Worm (Caenorhabditis elegans): ENCODE measurements around the gene rab-18.

Gene rab-18

ce11 chrIII:1080536-1080935, at the start of gene rab-18, which contains the start of gene kbp-4:
TSS of gene rab-18 (minus strand) at chrIII:1080775.
TSS of gene kbp-4 (plus strand) at chrIII:1080901.
- peak; percentile 68 for TF ChIP-seq F13C5.2 (tag; optimal IDR thresholded peaks at IDR 0.05)
- no peak for TF ChIP-seq hmg-4 (GFP tag; optimal IDR thresholded peaks at IDR 0.05)
- no peak for TF ChIP-seq hmbx-1 (tag; optimal IDR thresholded peaks at IDR 0.05)
- no peak for TF ChIP-seq ceh-36 (tag; optimal IDR thresholded peaks at IDR 0.05)
- TF ChIP-seq tbx-37 (GFP tag; conservative IDR thresholded peaks at IDR 0.05), result 0 out of 2 replicates have a peak, but pooled peaks have one; percentile 4
- no peak for TF ChIP-seq pes-1 (GFP tag; IDR thresholded peaks at IDR 0.05)
- TF ChIP-seq hnd-1 (tag; optimal IDR thresholded peaks at IDR 0.05), result no peak
- no peak for TF ChIP-seq B0310.2 (tag; optimal IDR thresholded peaks at IDR 0.05)
- TF ChIP-seq ceh-13 (GFP tag; optimal IDR thresholded peaks at IDR 0.05), result no peak
- no peak for TF ChIP-seq scrt-1 (GFP tag; IDR thresholded peaks at IDR 0.05)

DNA sequence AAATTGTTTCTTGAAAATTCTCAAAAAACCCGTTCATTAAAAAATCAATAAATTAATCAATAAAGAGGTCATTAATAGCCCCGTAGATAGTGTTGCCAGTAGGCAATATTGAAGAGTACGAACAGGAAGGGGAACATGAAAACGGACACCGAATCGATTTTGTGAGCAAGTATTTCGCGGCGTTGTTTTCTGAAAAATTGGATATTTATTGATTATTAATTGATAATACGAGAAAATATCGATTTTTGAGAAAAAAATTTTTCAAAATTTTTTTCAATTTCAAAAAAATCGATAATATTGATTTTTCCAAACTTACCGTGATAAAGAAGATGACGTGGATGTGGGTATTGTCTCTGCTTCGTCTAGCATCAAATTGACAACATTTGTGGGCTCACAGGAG, 44.9 kb upstream of the rab-18 start:
- TF ChIP-seq B0310.2 (tag; optimal IDR thresholded peaks at IDR 0.05) (no peak), hmbx-1 (tag; optimal IDR thresholded peaks at IDR 0.05) (no peak), scrt-1 (GFP tag; IDR thresholded peaks at IDR 0.05) (no peak), ets-7 (tag; optimal IDR thresholded peaks at IDR 0.05) (no peak), hnd-1 (tag; optimal IDR thresholded peaks at IDR 0.05) (no peak), ceh-13 (GFP tag; optimal IDR thresholded peaks at IDR 0.05) (no peak), tra-4 (tag; optimal IDR thresholded peaks at IDR 0.05) (no peak), aly-1 (tag; optimal IDR thresholded peaks at IDR 0.05) (no peak), ceh-36 (tag; optimal IDR thresholded peaks at IDR 0.05) (no peak), hmg-4 (GFP tag; optimal IDR thresholded peaks at IDR 0.05) (no peak), pes-1 (GFP tag; IDR thresholded peaks at IDR 0.05) (no peak), F13C5.2 (tag; optimal IDR thresholded peaks at IDR 0.05) (no peak), sea-1 (GFP tag; conservative IDR thresholded peaks at IDR 0.05) (no peak), tbx-37 (GFP tag; conservative IDR thresholded peaks at IDR 0.05) (no peak), flt-1 (GFP tag; IDR thresholded peaks at IDR 0.05) (no peak), tbx-11 (GFP tag; IDR thresholded peaks at IDR 0.05) (no peak), ama-1 (optimal IDR thresholded peaks at IDR 0.05) (no peak)

DNA sequence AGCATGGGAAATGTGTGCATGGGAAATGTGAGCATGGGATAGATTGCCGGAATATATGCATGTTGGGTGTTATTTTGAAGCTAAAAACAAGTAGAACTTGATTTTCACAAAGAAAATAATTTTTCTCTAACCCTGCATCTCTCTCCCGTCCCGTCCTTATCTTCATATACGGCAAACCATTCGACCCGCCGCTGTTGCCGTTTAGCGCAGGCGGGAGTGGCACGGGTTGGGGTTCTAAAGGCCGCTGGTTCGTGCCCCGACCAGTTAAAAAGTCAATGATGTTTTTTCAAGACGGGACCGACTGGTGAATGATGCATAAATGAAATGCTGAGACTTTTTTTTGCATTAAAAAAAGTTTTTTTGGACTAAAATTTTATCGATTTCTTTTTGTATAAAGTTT, 41.7 kb upstream of the rab-18 start:
- TF ChIP-seq tra-4 (tag; optimal IDR thresholded peaks at IDR 0.05) (no peak), flt-1 (GFP tag; IDR thresholded peaks at IDR 0.05) (peak; percentile 69), ceh-13 (GFP tag; optimal IDR thresholded peaks at IDR 0.05) (peak; percentile 25), scrt-1 (GFP tag; IDR thresholded peaks at IDR 0.05) (peak; percentile 83), sea-1 (GFP tag; conservative IDR thresholded peaks at IDR 0.05) (0 out of 2 replicates have a peak, but pooled peaks have one; percentile 60), tbx-37 (GFP tag; conservative IDR thresholded peaks at IDR 0.05) (peak; percentile 57), aly-1 (tag; optimal IDR thresholded peaks at IDR 0.05) (peak; percentile 28), ets-7 (tag; optimal IDR thresholded peaks at IDR 0.05) (peak; percentile 44), F13C5.2 (tag; optimal IDR thresholded peaks at IDR 0.05) (peak; percentile 64), hmg-4 (GFP tag; optimal IDR thresholded peaks at IDR 0.05) (peak; percentile 84), ama-1 (optimal IDR thresholded peaks at IDR 0.05) (no peak), B0310.2 (tag; optimal IDR thresholded peaks at IDR 0.05) (peak; percentile 51), ceh-36 (tag; optimal IDR thresholded peaks at IDR 0.05) (peak; percentile 67), hnd-1 (tag; optimal IDR thresholded peaks at IDR 0.05) (peak; percentile 28), pes-1 (GFP tag; IDR thresholded peaks at IDR 0.05) (peak; percentile 80), hmbx-1 (tag; optimal IDR thresholded peaks at IDR 0.05) (peak; percentile 18), tbx-11 (GFP tag; IDR thresholded peaks at IDR 0.05) (peak; percentile 79)

- no peak for TF ChIP-seq tbx-37 (GFP tag; conservative IDR thresholded peaks at IDR 0.05)
- TF ChIP-seq scrt-1 (GFP tag; IDR thresholded peaks at IDR 0.05), result no peak
- no peak for TF ChIP-seq tbx-11 (GFP tag; IDR thresholded peaks at IDR 0.05)
- TF ChIP-seq sea-1 (GFP tag; conservative IDR thresholded peaks at IDR 0.05), result no peak
- no peak for TF ChIP-seq ceh-13 (GFP tag; optimal IDR thresholded peaks at IDR 0.05)
- TF ChIP-seq pes-1 (GFP tag; IDR thresholded peaks at IDR 0.05), result no peak
- no peak for TF ChIP-seq hnd-1 (tag; optimal IDR thresholded peaks at IDR 0.05)
- no peak for TF ChIP-seq B0310.2 (tag; optimal IDR thresholded peaks at IDR 0.05)
Observed at ce11 chrIII:1115793-1116516, 35.4 kb upstream of the rab-18 start, which contains the start of the genes F58B6.1 and acsd-1. TSS of gene F58B6.1 (minus strand) at chrIII:1115925. TSS of gene acsd-1 (plus strand) at chrIII:1116466.

- TF ChIP-seq tbx-11 (GFP tag; IDR thresholded peaks at IDR 0.05), result no peak
- TF ChIP-seq ceh-36 (tag; optimal IDR thresholded peaks at IDR 0.05), result no peak
- TF ChIP-seq scrt-1 (GFP tag; IDR thresholded peaks at IDR 0.05), result no peak
- TF ChIP-seq sea-1 (GFP tag; conservative IDR thresholded peaks at IDR 0.05), result no peak
- TF ChIP-seq B0310.2 (tag; optimal IDR thresholded peaks at IDR 0.05), result no peak
- TF ChIP-seq tra-4 (tag; optimal IDR thresholded peaks at IDR 0.05), result no peak
- no peak for TF ChIP-seq ama-1 (optimal IDR thresholded peaks at IDR 0.05)
- no peak for TF ChIP-seq hmbx-1 (tag; optimal IDR thresholded peaks at IDR 0.05)
- no peak for TF ChIP-seq flt-1 (GFP tag; IDR thresholded peaks at IDR 0.05)
- no peak for TF ChIP-seq pes-1 (GFP tag; IDR thresholded peaks at IDR 0.05)
Observed at ce11 chrIII:1102908-1103307, 22.3 kb upstream of the rab-18 start, which contains the start of gene exc-6. TSS of gene exc-6 (plus strand) at chrIII:1103208.

- TF ChIP-seq flt-1 (GFP tag; IDR thresholded peaks at IDR 0.05), result no peak
- peak; percentile 89 for TF ChIP-seq ceh-36 (tag; optimal IDR thresholded peaks at IDR 0.05)
Observed at ce11 chrIII:1099523-1099922, 18.9 kb upstream of the rab-18 start.

ce11 chrIII:1094391-1094790, 13.8 kb upstream of the rab-18 start:
- TF ChIP-seq ceh-36 (tag; optimal IDR thresholded peaks at IDR 0.05) (no peak), sea-1 (GFP tag; conservative IDR thresholded peaks at IDR 0.05) (no peak)

DNA sequence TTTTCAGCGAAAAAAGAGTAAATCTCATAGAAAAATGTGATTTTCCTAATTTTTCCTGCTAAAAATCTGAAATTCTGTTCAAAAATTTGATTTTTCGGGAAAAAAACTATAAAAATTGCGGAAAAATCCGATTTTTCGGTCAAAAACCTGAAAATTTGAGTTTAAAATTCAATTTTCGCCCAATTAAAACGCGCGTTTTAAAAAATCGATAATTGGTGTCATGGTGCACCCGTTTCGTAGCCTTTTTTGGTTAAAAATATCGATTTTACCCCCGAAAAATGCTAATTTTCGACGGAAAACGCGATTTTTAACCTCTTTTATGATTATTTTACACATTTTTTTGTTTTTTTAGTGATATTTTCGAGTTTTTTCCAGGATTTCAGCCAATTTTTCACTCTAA, 4.4 kb upstream of the rab-18 start:
- no peak for TF ChIP-seq hmg-4 (GFP tag; optimal IDR thresholded peaks at IDR 0.05)
- no peak for TF ChIP-seq ama-1 (optimal IDR thresholded peaks at IDR 0.05)
- TF ChIP-seq pes-1 (GFP tag; IDR thresholded peaks at IDR 0.05), result no peak
- TF ChIP-seq hmbx-1 (tag; optimal IDR thresholded peaks at IDR 0.05), result no peak
- TF ChIP-seq F13C5.2 (tag; optimal IDR thresholded peaks at IDR 0.05), result no peak
- TF ChIP-seq scrt-1 (GFP tag; IDR thresholded peaks at IDR 0.05), result no peak
- TF ChIP-seq tra-4 (tag; optimal IDR thresholded peaks at IDR 0.05), result no peak

Data from whole organism, early embryonic.